Fruit fly (Drosophila melanogaster): ENCODE measurements around the gene RpS4.
A peak's percentile ranks its signal among the peaks of the same experiment; 100 is the strongest.

The RpS4 gene

DNA sequence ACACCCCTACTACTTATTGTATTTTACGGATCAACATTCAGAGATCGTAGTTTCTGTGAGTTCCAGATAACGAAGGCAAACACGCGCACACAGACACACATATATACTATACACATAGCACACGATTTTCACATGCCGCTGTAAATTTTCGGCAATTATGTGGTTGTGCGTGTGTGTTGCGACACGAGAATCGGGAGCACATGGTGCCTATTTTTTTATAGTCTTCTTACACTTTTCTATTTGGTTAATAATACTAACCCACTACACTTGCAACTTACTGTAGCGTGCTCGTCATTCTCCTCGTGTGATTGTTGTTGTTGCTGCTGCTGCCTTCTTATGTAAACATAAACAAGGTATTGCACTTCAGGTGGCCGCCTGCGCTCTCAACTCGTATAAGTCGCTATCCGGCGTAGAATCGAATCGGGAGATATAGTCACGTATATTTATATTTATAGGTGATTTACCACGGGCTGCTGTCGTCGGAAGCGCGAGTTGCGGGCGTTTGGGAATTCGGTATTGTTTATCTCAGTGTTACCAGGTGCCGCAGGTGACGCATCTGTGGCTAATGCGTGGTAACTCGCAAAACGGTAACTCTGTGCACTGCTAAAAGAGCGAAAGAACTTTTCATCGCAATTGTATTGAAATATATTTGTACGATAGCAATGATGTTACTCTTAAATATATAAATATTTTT lies 19.2 kb upstream of the RpS4 start, which contains the start of gene Adk2 (continued):
- no peak for TF ChIP-seq CG5180 (GFP tag; optimal IDR thresholded peaks at IDR 0.05)
- TF ChIP-seq dmrt11E (tag; optimal IDR thresholded peaks at IDR 0.05) = no peak
- no peak for TF ChIP-seq Atf-2 (GFP tag; optimal IDR thresholded peaks at IDR 0.05)
- no peak for TF ChIP-seq tin (GFP tag; optimal IDR thresholded peaks at IDR 0.05)
- TF ChIP-seq grau (tag; optimal IDR thresholded peaks at IDR 0.05) = no peak
- TF ChIP-seq CG14667 (GFP tag; IDR thresholded peaks at IDR 0.05) = peak; percentile 51; the same call in 1 of the 2 replicates
- no peak for TF ChIP-seq HLH4C (GFP tag; IDR thresholded peaks at IDR 0.05; ENCODE audit: partially characterized antibody)
- TF ChIP-seq CG7372 (GFP tag; IDR thresholded peaks at IDR 0.05) = peak; percentile 8; the same call in 1 of the 2 replicates
- no peak for TF ChIP-seq ftz-f1 (GFP tag; optimal IDR thresholded peaks at IDR 0.05)
- no peak for TF ChIP-seq CG17361 (GFP tag; IDR thresholded peaks at IDR 0.05)
- no peak; the same call in 1 of the 2 replicates for TF ChIP-seq toy (GFP tag; IDR thresholded peaks at IDR 0.05)
- TF ChIP-seq da (GFP tag; optimal IDR thresholded peaks at IDR 0.05) = no peak
- no peak for TF ChIP-seq CG8944 (GFP tag; optimal IDR thresholded peaks at IDR 0.05)
- peak; percentile 62 for TF ChIP-seq dm (GFP tag; optimal IDR thresholded peaks at IDR 0.05)
- no peak; the same call in 1 of the 2 replicates for TF ChIP-seq ato (GFP tag; IDR thresholded peaks at IDR 0.05; ENCODE audit: partially characterized antibody)
- no peak for TF ChIP-seq CG8290 (GFP tag; optimal IDR thresholded peaks at IDR 0.05)
- peak in 1 of 2 experiments; percentile 55 for TF ChIP-seq CG8290 (tag; optimal IDR thresholded peaks at IDR 0.05)
- no peak for TF ChIP-seq ssp (GFP tag; IDR thresholded peaks at IDR 0.05)
- TF ChIP-seq CG8478 (optimal IDR thresholded peaks at IDR 0.05) = no peak
- TF ChIP-seq eyg (GFP tag; optimal IDR thresholded peaks at IDR 0.05) = no peak
- no peak for TF ChIP-seq jigr1 (GFP tag; IDR thresholded peaks at IDR 0.05)
- TF ChIP-seq Nf-YC (tag; optimal IDR thresholded peaks at IDR 0.05) = no peak
- no peak for TF ChIP-seq CG10979 (tag; optimal IDR thresholded peaks at IDR 0.05)
- TF ChIP-seq jumu (GFP tag; optimal IDR thresholded peaks at IDR 0.05) = no peak
- TF ChIP-seq sqz (GFP tag; optimal IDR thresholded peaks at IDR 0.05) = no peak
- TF ChIP-seq CTCF (GFP tag; optimal IDR thresholded peaks at IDR 0.05) = no peak
- TF ChIP-seq HmgZ (tag; optimal IDR thresholded peaks at IDR 0.05) = no peak
- peak; percentile 4 for TF ChIP-seq twi (tag; optimal IDR thresholded peaks at IDR 0.05)
- TF ChIP-seq CG10565 (GFP tag; optimal IDR thresholded peaks at IDR 0.05) = no peak
- no peak for TF ChIP-seq fd102C (GFP tag; optimal IDR thresholded peaks at IDR 0.05)
- TF ChIP-seq dpn (GFP tag; optimal IDR thresholded peaks at IDR 0.05) = no peak
- peak; percentile 40; the same call in 1 of the 2 replicates for TF ChIP-seq H2.0 (GFP tag; IDR thresholded peaks at IDR 0.05)
- TF ChIP-seq esg (GFP tag; conservative IDR thresholded peaks at IDR 0.05) = peak; percentile 11; the same call in 1 of the 2 replicates
- TF ChIP-seq Spps (tag; optimal IDR thresholded peaks at IDR 0.05) = no peak
- TF ChIP-seq Dip3 (GFP tag; optimal IDR thresholded peaks at IDR 0.05) = peak; percentile 18
- no peak for TF ChIP-seq Kr (GFP tag; optimal IDR thresholded peaks at IDR 0.05)
- no peak for TF ChIP-seq bsh (GFP tag; optimal IDR thresholded peaks at IDR 0.05)
- no peak for TF ChIP-seq CG14965 (GFP tag; optimal IDR thresholded peaks at IDR 0.05; ENCODE audit: borderline replicate concordance)
- no peak for TF ChIP-seq BEAF-32 (GFP tag; optimal IDR thresholded peaks at IDR 0.05)
- peak; percentile 29; the same call in 1 of the 2 replicates for TF ChIP-seq CG10959 (GFP tag; IDR thresholded peaks at IDR 0.05)
- no peak for TF ChIP-seq Doc3 (GFP tag; IDR thresholded peaks at IDR 0.05; ENCODE audit: partially characterized antibody)
- no peak for TF ChIP-seq Ravus (GFP tag; IDR thresholded peaks at IDR 0.05)
- no peak for TF ChIP-seq CG3281 (GFP tag; optimal IDR thresholded peaks at IDR 0.05)
- no peak for TF ChIP-seq pho (GFP tag; optimal IDR thresholded peaks at IDR 0.05)
- TF ChIP-seq en (GFP tag; optimal IDR thresholded peaks at IDR 0.05) = no peak
- no peak for TF ChIP-seq shn (GFP tag; optimal IDR thresholded peaks at IDR 0.05)
- TF ChIP-seq CG6854 (GFP tag; optimal IDR thresholded peaks at IDR 0.05) = no peak
- TF ChIP-seq CG1603 (tag; optimal IDR thresholded peaks at IDR 0.05) = peak; percentile 66
- TF ChIP-seq CG12942 (GFP tag; optimal IDR thresholded peaks at IDR 0.05) = no peak
- TF ChIP-seq CG32767 (GFP tag; IDR thresholded peaks at IDR 0.05) = no peak
- no peak for TF ChIP-seq CG31388 (GFP tag; optimal IDR thresholded peaks at IDR 0.05)
- TF ChIP-seq CG10462 (GFP tag; optimal IDR thresholded peaks at IDR 0.05) = no peak
